Worm (Caenorhabditis elegans): ENCODE measurements around the gene F45H10.5.

DNA sequence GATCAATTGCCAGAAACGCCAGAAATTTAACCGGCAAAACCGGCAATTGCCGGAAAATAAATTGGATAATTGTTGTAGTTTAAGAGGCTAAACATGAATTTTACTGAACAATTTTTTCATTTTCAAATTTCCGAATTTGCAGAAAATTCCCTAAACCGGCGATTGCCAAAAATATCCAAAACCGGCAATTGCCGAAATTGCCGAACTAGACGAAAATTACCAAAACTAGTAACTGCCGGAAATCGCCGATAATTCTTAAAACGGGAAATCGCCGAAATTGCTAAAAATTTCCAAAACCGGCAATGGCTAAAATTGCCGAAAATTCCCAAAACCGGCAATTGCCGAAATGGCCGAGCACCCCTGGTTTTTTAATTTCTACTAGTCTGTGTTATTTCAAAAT is 22.3 kb upstream of the F45H10.5 start:
- TF ChIP-seq unc-39 (tag; optimal IDR thresholded peaks at IDR 0.05): no peak
- no peak for TF ChIP-seq nhr-237 (tag; optimal IDR thresholded peaks at IDR 0.05)
- TF ChIP-seq ztf-11 (tag; optimal IDR thresholded peaks at IDR 0.05): no peak
- TF ChIP-seq mep-1 (tag; optimal IDR thresholded peaks at IDR 0.05): no peak
- TF ChIP-seq snpc-4 (tag; optimal IDR thresholded peaks at IDR 0.05): no peak
- no peak for TF ChIP-seq M03D4.4 (tag; optimal IDR thresholded peaks at IDR 0.05)
- TF ChIP-seq ces-1 (GFP tag; optimal IDR thresholded peaks at IDR 0.05): no peak
- TF ChIP-seq hlh-1 (tag; optimal IDR thresholded peaks at IDR 0.05): no peak
